Worm (Caenorhabditis elegans) whole organism, late embryonic: Measurements from ENCODE around the gene F47B8.2.
A peak's percentile ranks its signal among the peaks of the same experiment; 100 is the strongest.

Experiments used
- C08G9.2 ChIP-seq: sonication (generic microtip); optimal IDR thresholded peaks from 2 replicates; lab custom pipeline; 2016; ENCODE audit warnings: mild to moderate bottlenecking, missing genetic modification characterization, moderate library complexity, missing compliant biosample characterization
- C38D4.7 ChIP-seq: fragments of 200-800 bp; sonication (Bioruptor generic); optimal IDR thresholded peaks from 2 replicates; lab custom pipeline; 2018; ENCODE audit warnings: mild to moderate bottlenecking, missing genetic modification characterization, moderate library complexity, missing compliant biosample characterization
- K09A11.1 ChIP-seq: sonication (generic microtip); optimal IDR thresholded peaks from 2 replicates; lab custom pipeline; 2017; ENCODE audit warnings: antibody characterized with exemption, mild to moderate bottlenecking, missing genetic modification characterization, missing compliant biosample characterization; ENCODE audit not compliant: insufficient read depth
- Y22D7AL.16 ChIP-seq: sonication (generic microtip); optimal IDR thresholded peaks from 2 replicates; lab custom pipeline; 2016; ENCODE audit warnings: missing genetic modification characterization, missing compliant biosample characterization
- ceh-22 ChIP-seq: sonication (generic microtip); optimal IDR thresholded peaks from 2 replicates; lab custom pipeline; 2017; ENCODE audit warnings: missing biosample characterization, missing genetic modification characterization
- ceh-24 ChIP-seq: sonication (generic microtip); optimal IDR thresholded peaks from 2 replicates; lab custom pipeline; 2016; ENCODE audit warnings: mild to moderate bottlenecking, missing genetic modification characterization, missing compliant biosample characterization
- ceh-30 ChIP-seq: fragments of 150-350 bp; optimal IDR thresholded peaks from 2 replicates; lab custom pipeline; 2014; ENCODE audit warnings: missing biosample characterization, missing genetic modification characterization
- ceh-45 ChIP-seq: fragments of 200-800 bp; sonication (Bioruptor generic); IDR thresholded peaks from 2 replicates; pipeline ENCODE4 v1.3.6; 2022; ENCODE audit warnings: missing genetic modification reagents, missing genetic modification characterization, missing compliant biosample characterization
- ceh-9 ChIP-seq: sonication (generic microtip); optimal IDR thresholded peaks from 2 replicates; lab custom pipeline; 2016; ENCODE audit warnings: mild to moderate bottlenecking, missing genetic modification characterization, inconsistent platforms, missing compliant biosample characterization
- dmd-4 ChIP-seq: sonication (generic microtip); optimal IDR thresholded peaks from 2 replicates; lab custom pipeline; 2016; ENCODE audit warnings: borderline replicate concordance, missing genetic modification characterization, missing compliant biosample characterization
- elt-4 ChIP-seq: sonication (generic microtip); optimal IDR thresholded peaks from 2 replicates; lab custom pipeline; 2016; ENCODE audit warnings: missing genetic modification characterization, missing compliant biosample characterization
- ets-4 ChIP-seq: sonication (generic microtip); optimal IDR thresholded peaks from 2 replicates; lab custom pipeline; 2016; ENCODE audit warnings: missing genetic modification characterization, missing compliant biosample characterization
- fkh-10 ChIP-seq: fragments of 150-350 bp; optimal IDR thresholded peaks from 2 replicates; lab custom pipeline; 2014; ENCODE audit warnings: missing biosample characterization, missing genetic modification reagents, missing genetic modification characterization
- hlh-13 ChIP-seq: fragments of 200-800 bp; sonication (Bioruptor generic); optimal IDR thresholded peaks from 2 replicates; lab custom pipeline; 2018; ENCODE audit warnings: mild to moderate bottlenecking, missing genetic modification characterization, missing compliant biosample characterization
- hlh-15 ChIP-seq: sonication (generic microtip); optimal IDR thresholded peaks from 2 replicates; lab custom pipeline; 2016; ENCODE audit warnings: missing genetic modification characterization, missing compliant biosample characterization
- hlh-6 ChIP-seq: sonication (generic microtip); optimal IDR thresholded peaks from 2 replicates; lab custom pipeline; 2016; ENCODE audit warnings: missing genotype, missing genetic modification characterization, missing compliant biosample characterization
- mec-3 ChIP-seq: sonication (generic microtip); optimal IDR thresholded peaks from 2 replicates; lab custom pipeline; 2016; ENCODE audit warnings: borderline replicate concordance, missing genetic modification characterization, missing compliant biosample characterization
- nfya-1 ChIP-seq: sonication (generic microtip); optimal IDR thresholded peaks from 2 replicates; lab custom pipeline; 2017; ENCODE audit warnings: missing genetic modification characterization, mild to moderate bottlenecking, missing compliant biosample characterization, antibody characterized with exemption, moderate library complexity
- nhr-232 ChIP-seq: sonication (generic microtip); optimal IDR thresholded peaks from 2 replicates; lab custom pipeline; 2016; ENCODE audit warnings: missing genetic modification characterization, missing compliant biosample characterization
- pag-3 ChIP-seq: sonication (generic microtip); optimal IDR thresholded peaks from 2 replicates; lab custom pipeline; 2016; ENCODE audit warnings: missing compliant biosample characterization, missing genetic modification characterization, borderline replicate concordance
- pat-9 ChIP-seq: fragments of 200-800 bp; sonication (Bioruptor generic); optimal IDR thresholded peaks from 2 replicates; lab custom pipeline; 2018; ENCODE audit warnings: mild to moderate bottlenecking, missing genetic modification characterization, moderate library complexity, missing compliant biosample characterization
- pax-1 ChIP-seq: fragments of 150-350 bp; optimal IDR thresholded peaks from 2 replicates; lab custom pipeline; 2014; ENCODE audit warnings: missing biosample characterization, missing genetic modification characterization
- pha-2 ChIP-seq: sonication (generic microtip); optimal IDR thresholded peaks from 2 replicates; lab custom pipeline; 2017; ENCODE audit warnings: mild to moderate bottlenecking, missing genetic modification characterization, missing compliant biosample characterization
- pha-4 ChIP-seq: fragments of 150-350 bp; optimal IDR thresholded peaks from 2 replicates; lab custom pipeline; 2018; ENCODE audit warnings: missing biosample characterization, missing genetic modification reagents, missing genetic modification characterization
- pqm-1 ChIP-seq: sonication (generic microtip); optimal IDR thresholded peaks from 2 replicates; lab custom pipeline; 2016; ENCODE audit warnings: missing genetic modification characterization, missing compliant biosample characterization
- ref-2 ChIP-seq: sonication (generic microtip); optimal IDR thresholded peaks from 2 replicates; lab custom pipeline; 2016; ENCODE audit warnings: missing genetic modification characterization, missing compliant biosample characterization
- rnt-1 ChIP-seq: sonication (generic microtip); optimal IDR thresholded peaks from 2 replicates; lab custom pipeline; 2016; ENCODE audit warnings: missing genetic modification characterization, missing compliant biosample characterization
- sox-2 ChIP-seq: fragments of 200-800 bp; sonication (Bioruptor generic); IDR thresholded peaks from 2 replicates; pipeline ENCODE4 v1.3.6; 2022; ENCODE audit warnings: missing genetic modification reagents, missing genetic modification characterization, missing compliant biosample characterization
- syd-9 ChIP-seq: sonication (generic microtip); optimal IDR thresholded peaks from 2 replicates; lab custom pipeline; 2016; ENCODE audit warnings: mild to moderate bottlenecking, missing genetic modification characterization, moderate library complexity, missing compliant biosample characterization
- tbx-2 ChIP-seq: sonication (generic microtip); optimal IDR thresholded peaks from 2 replicates; lab custom pipeline; 2016; ENCODE audit warnings: missing genetic modification characterization, missing compliant biosample characterization
- tbx-7 ChIP-seq: sonication (generic microtip); optimal IDR thresholded peaks from 2 replicates; lab custom pipeline; 2016; ENCODE audit warnings: missing genotype, missing genetic modification characterization, missing compliant biosample characterization
- unc-86 ChIP-seq: sonication (generic microtip); optimal IDR thresholded peaks from 2 replicates; lab custom pipeline; 2016; ENCODE audit warnings: missing genetic modification characterization, missing compliant biosample characterization

Gene F47B8.2

ce11 chrV:14316525-14316924 lies at the start of gene F47B8.2:
TSS of gene F47B8.2 (minus strand) at chrV:14316625.
- TF ChIP-seq elt-4 (tag; lab: Kevin White, UChicago) (no peak), C38D4.7 (no peak), pax-1 (tag; lab: Kevin White, UChicago) (no peak), K09A11.1 (tag; lab: Kevin White, UChicago) (no peak), hlh-6 (tag; lab: Kevin White, UChicago) (no peak), rnt-1 (no peak), syd-9 (tag; lab: Kevin White, UChicago) (no peak), pha-4 (tag; lab: Kevin White, UChicago) (no peak), hlh-13 (GFP tag; lab: Kevin White, UChicago) (no peak), ceh-45 (GFP tag; lab: Robert Waterston, UW) (no peak), tbx-7 (tag; lab: Kevin White, UChicago) (no peak)

ce11 chrV:14364586-14365248 lies 48.3 kb upstream of the F47B8.2 start:
- peak; percentile 13 for TF ChIP-seq nfya-1 (tag; lab: Kevin White, UChicago)
- no peak for TF ChIP-seq pha-4 (tag; lab: Kevin White, UChicago)

- no peak for TF ChIP-seq pha-2 (tag; lab: Kevin White, UChicago)
- TF ChIP-seq pag-3 (tag; lab: Kevin White, UChicago), result no peak
- no peak for TF ChIP-seq C08G9.2 (tag; lab: Kevin White, UChicago)
- TF ChIP-seq pat-9, result no peak
- TF ChIP-seq mec-3 (tag; lab: Kevin White, UChicago), result no peak
- no peak for TF ChIP-seq ceh-9 (tag; lab: Kevin White, UChicago)
- no peak for TF ChIP-seq ceh-22 (tag; lab: Kevin White, UChicago)
- TF ChIP-seq C38D4.7, result no peak
- no peak for TF ChIP-seq pqm-1
- no peak for TF ChIP-seq hlh-6 (tag; lab: Kevin White, UChicago)
- no peak for TF ChIP-seq unc-86 (tag; lab: Kevin White, UChicago)
- TF ChIP-seq, all 69 proteins: peak for 0
These were observed 45.5 kb upstream of the F47B8.2 start for ce11 chrV:14361973-14362372.

- TF ChIP-seq ceh-24 (tag; lab: Kevin White, UChicago) (no peak), nfya-1 (tag; lab: Kevin White, UChicago) (no peak), sox-2 (GFP tag; lab: Robert Waterston, UW) (no peak), fkh-10 (GFP tag; lab: Kevin White, UChicago) (no peak), tbx-2 (tag; lab: Kevin White, UChicago) (no peak), nhr-232 (tag; lab: Kevin White, UChicago) (no peak), unc-86 (tag; lab: Kevin White, UChicago) (no peak), ceh-30 (tag; lab: Kevin White, UChicago) (no peak), ets-4 (tag; lab: Kevin White, UChicago) (no peak), Y22D7AL.16 (no peak), elt-4 (tag; lab: Kevin White, UChicago) (no peak), hlh-13 (GFP tag; lab: Kevin White, UChicago) (no peak), dmd-4 (tag; lab: Kevin White, UChicago) (no peak), ref-2 (tag; lab: Kevin White, UChicago) (no peak), hlh-15 (tag; lab: Kevin White, UChicago) (no peak), pha-4 (tag; lab: Kevin White, UChicago) (no peak)
These were observed 42.2 kb upstream of the F47B8.2 start, which contains the start of gene Y49A3A.4 for ce11 chrV:14358577-14358976. TSS of gene Y49A3A.4 (minus strand) at chrV:14358890.

- TF ChIP-seq nfya-1 (tag; lab: Kevin White, UChicago), result peak; percentile 65
These were observed 40.9 kb upstream of the F47B8.2 start for ce11 chrV:14357347-14357746.
